Fruit fly (Drosophila melanogaster) whole organism, embryonic: ENCODE data around the gene Ube3a.

Source experiments
- Aef1 ChIP-seq: fragments of 200-800 bp; sonication (Bioruptor generic); IDR thresholded peaks from 3 replicates; pipeline ENCODE4 v1.3.6; 2022; ENCODE audit warnings: missing biosample characterization, missing genetic modification characterization
- Atf-2 ChIP-seq: fragments of 200-800 bp; sonication (Bioruptor generic); optimal IDR thresholded peaks from 2 replicates; lab custom pipeline; 2016; ENCODE audit warnings: missing biosample characterization, missing genetic modification characterization
- BEAF-32 ChIP-seq: fragments of 200-800 bp; sonication (Bioruptor generic); optimal IDR thresholded peaks from 3 replicates; lab custom pipeline; 2017; ENCODE audit warnings: missing biosample characterization, missing genetic modification characterization, mild to moderate bottlenecking, moderate library complexity, missing genetic modification reagents
- CG10462 ChIP-seq: fragments of 200-800 bp; sonication (Bioruptor generic); optimal IDR thresholded peaks from 2 replicates; lab custom pipeline; 2016; ENCODE audit warnings: missing biosample characterization, missing genetic modification characterization
- CG10654 ChIP-seq: fragments of 200-800 bp; sonication (Bioruptor generic); optimal IDR thresholded peaks from 2 replicates; lab custom pipeline; 2016; ENCODE audit warnings: missing biosample characterization, missing genetic modification characterization
- CG12236 ChIP-seq: fragments of 200-800 bp; sonication (Bioruptor generic); optimal IDR thresholded peaks from 2 replicates; lab custom pipeline; 2016; ENCODE audit warnings: missing biosample characterization, missing genetic modification characterization
- CG12769 ChIP-seq: fragments of 200-800 bp; sonication (Bioruptor generic); optimal IDR thresholded peaks from 2 replicates; lab custom pipeline; 2019; ENCODE audit warnings: missing biosample characterization, mild to moderate bottlenecking, missing genetic modification characterization, moderate library complexity
- CG13123 ChIP-seq: fragments of 200-800 bp; sonication (Bioruptor generic); optimal IDR thresholded peaks from 2 replicates; lab custom pipeline; 2016; ENCODE audit warnings: missing biosample characterization, missing genetic modification characterization
- CG13296 ChIP-seq: fragments of 200-800 bp; sonication (Bioruptor generic); optimal IDR thresholded peaks from 3 replicates; lab custom pipeline; 2018; ENCODE audit warnings: missing biosample characterization, mild to moderate bottlenecking, missing genetic modification characterization
- CG14667 ChIP-seq: fragments of 200-800 bp; sonication (Bioruptor generic); IDR thresholded peaks from 2 replicates; pipeline ENCODE4 v1.3.6; 2022; ENCODE audit warnings: missing biosample characterization, missing genetic modification characterization
- CG14710 ChIP-seq: fragments of 200-800 bp; sonication (Bioruptor generic); optimal IDR thresholded peaks from 3 replicates; lab custom pipeline; 2019; ENCODE audit warnings: missing biosample characterization, mild to moderate bottlenecking, missing genetic modification characterization, moderate library complexity
- CG15479 ChIP-seq: fragments of 200-800 bp; sonication (Bioruptor generic); optimal IDR thresholded peaks from 3 replicates; lab custom pipeline; 2019; ENCODE audit warnings: missing biosample characterization, mild to moderate bottlenecking, missing genetic modification characterization, moderate library complexity
- CG1603 ChIP-seq: fragments of 200-800 bp; sonication (Bioruptor generic); optimal IDR thresholded peaks from 2 replicates; lab custom pipeline; 2019; ENCODE audit warnings: missing biosample characterization, mild to moderate bottlenecking, missing genetic modification characterization, moderate library complexity
- CG2129 ChIP-seq: fragments of 200-800 bp; sonication (Bioruptor generic); IDR thresholded peaks from 2 replicates; pipeline ENCODE4 v1.3.6; 2022; ENCODE audit warnings: missing biosample characterization, missing genetic modification characterization; ENCODE audit not compliant: partially characterized antibody
- CG2202 ChIP-seq: fragments of 200-800 bp; sonication (Bioruptor generic); optimal IDR thresholded peaks from 2 replicates; lab custom pipeline; 2018; ENCODE audit warnings: missing biosample characterization, mild to moderate bottlenecking, missing genetic modification characterization
- CG2712 ChIP-seq: fragments of 200-800 bp; optimal IDR thresholded peaks from 3 replicates; lab custom pipeline; 2019; ENCODE audit warnings: missing biosample characterization, mild to moderate bottlenecking, missing genetic modification characterization, moderate library complexity
- CG2875 ChIP-seq: fragments of 200-800 bp; sonication (Bioruptor generic); optimal IDR thresholded peaks from 2 replicates; lab custom pipeline; 2017; ENCODE audit warnings: missing biosample characterization, mild to moderate bottlenecking, missing genetic modification characterization, missing genetic modification reagents
- CG31365 ChIP-seq: fragments of 200-800 bp; sonication (Bioruptor generic); optimal IDR thresholded peaks from 2 replicates; lab custom pipeline; 2018; ENCODE audit warnings: missing biosample characterization, mild to moderate bottlenecking, missing genetic modification characterization
- CG4282 ChIP-seq: fragments of 200-800 bp; sonication (Bioruptor generic); optimal IDR thresholded peaks from 2 replicates; lab custom pipeline; 2016; ENCODE audit warnings: missing biosample characterization, missing genetic modification characterization
- CG4328 ChIP-seq: fragments of 200-800 bp; sonication (Bioruptor generic); optimal IDR thresholded peaks from 3 replicates; lab custom pipeline; 2017; ENCODE audit warnings: missing biosample characterization, missing genetic modification reagents, missing genetic modification characterization
- CG6175 ChIP-seq: fragments of 200-800 bp; sonication (Bioruptor generic); IDR thresholded peaks from 3 replicates; pipeline ENCODE4 v1.3.6; 2022; ENCODE audit warnings: missing biosample characterization, missing genetic modification characterization
- CG6254 ChIP-seq: fragments of 200-800 bp; sonication (Bioruptor generic); optimal IDR thresholded peaks from 3 replicates; lab custom pipeline; 2017; ENCODE audit warnings: mild to moderate bottlenecking, missing biosample characterization, missing genetic modification reagents, missing genetic modification characterization
- CG6813 ChIP-seq: fragments of 200-800 bp; sonication (Bioruptor generic); optimal IDR thresholded peaks from 2 replicates; lab custom pipeline; 2017; ENCODE audit warnings: missing biosample characterization, missing genetic modification characterization, mild to moderate bottlenecking, moderate library complexity, missing genetic modification reagents
- CG7556 ChIP-seq: fragments of 200-800 bp; sonication (Bioruptor generic); optimal IDR thresholded peaks from 2 replicates; lab custom pipeline; 2017; ENCODE audit warnings: missing biosample characterization, mild to moderate bottlenecking, missing genetic modification characterization
- CG8388 ChIP-seq: fragments of 200-800 bp; sonication (Bioruptor generic); optimal IDR thresholded peaks from 2 replicates; lab custom pipeline; 2019; ENCODE audit warnings: missing biosample characterization, mild to moderate bottlenecking, missing genetic modification characterization, moderate library complexity
- CG8944 ChIP-seq: fragments of 200-800 bp; sonication (Bioruptor generic); optimal IDR thresholded peaks from 3 replicates; lab custom pipeline; 2016; ENCODE audit warnings: missing biosample characterization, missing genetic modification characterization
- CG9437 ChIP-seq: fragments of 200-800 bp; sonication (Bioruptor generic); optimal IDR thresholded peaks from 2 replicates; lab custom pipeline; 2018; ENCODE audit warnings: missing biosample characterization, mild to moderate bottlenecking, missing genetic modification characterization
- CG9876 ChIP-seq: fragments of 200-800 bp; sonication (Bioruptor generic); optimal IDR thresholded peaks from 2 replicates; lab custom pipeline; 2016; ENCODE audit warnings: missing biosample characterization, missing genetic modification characterization
- D ChIP-seq, 2 experiments: fragments of 200-800 bp in 1 of 2; fragments of >200 bp in 1 of 2; sonication (Bioruptor generic) in 1 of 2; optimal IDR thresholded peaks; 2 replicates in 1 of 2; 3 replicates in 1 of 2; lab custom pipeline; 2017; ENCODE audit warnings: mild to moderate bottlenecking in 1 of 2, missing biosample characterization in 1 of 2, missing genetic modification characterization in 1 of 2, missing genetic modification reagents in 1 of 2
- E2f2 ChIP-seq: fragments of 200-800 bp; sonication (Bioruptor generic); IDR thresholded peaks from 2 replicates; pipeline ENCODE4 v1.3.6; 2022; ENCODE audit warnings: missing biosample characterization, missing genetic modification characterization
- Fer1 ChIP-seq: fragments of 200-800 bp; sonication (Bioruptor generic); optimal IDR thresholded peaks from 2 replicates; lab custom pipeline; 2017; ENCODE audit warnings: missing biosample characterization, mild to moderate bottlenecking, missing genetic modification characterization
- HLH54F ChIP-seq: fragments of 200-800 bp; sonication (Bioruptor generic); optimal IDR thresholded peaks from 3 replicates; lab custom pipeline; 2016; ENCODE audit warnings: missing biosample characterization, missing genetic modification characterization
- Hmx ChIP-seq: fragments of 200-800 bp; sonication (Bioruptor generic); optimal IDR thresholded peaks from 2 replicates; lab custom pipeline; 2016; ENCODE audit warnings: missing biosample characterization, missing genetic modification characterization
- NC2α ChIP-seq: fragments of 200-800 bp; sonication (Bioruptor generic); optimal IDR thresholded peaks from 2 replicates; lab custom pipeline; 2016; ENCODE audit warnings: missing biosample characterization, missing genetic modification characterization
- NC2β ChIP-seq: fragments of 200-800 bp; sonication (Bioruptor generic); optimal IDR thresholded peaks from 2 replicates; lab custom pipeline; 2016; ENCODE audit warnings: missing biosample characterization, missing genetic modification characterization
- PHDP ChIP-seq: fragments of 200-800 bp; sonication (Bioruptor generic); optimal IDR thresholded peaks from 3 replicates; lab custom pipeline; 2018; ENCODE audit warnings: missing biosample characterization, mild to moderate bottlenecking, missing genetic modification characterization, moderate library complexity
- Poxn ChIP-seq: fragments of 200-800 bp; sonication (Bioruptor generic); IDR thresholded peaks from 2 replicates; pipeline ENCODE4 v1.3.6; 2022; ENCODE audit warnings: missing biosample characterization, missing genetic modification characterization
- Sin3A ChIP-seq: fragments of >200 bp; optimal IDR thresholded peaks from 2 replicates; lab custom pipeline; 2018
- TFAM ChIP-seq: fragments of 200-800 bp; sonication (Bioruptor generic); optimal IDR thresholded peaks from 2 replicates; lab custom pipeline; 2017; ENCODE audit warnings: missing biosample characterization, missing genetic modification characterization, inconsistent platforms
- Xbp1 ChIP-seq: fragments of 200-800 bp; sonication (Bioruptor generic); optimal IDR thresholded peaks from 3 replicates; lab custom pipeline; 2016; ENCODE audit warnings: missing biosample characterization, mild to moderate bottlenecking, missing genetic modification characterization
- al ChIP-seq: fragments of 200-800 bp; sonication (Bioruptor generic); IDR thresholded peaks from 2 replicates; pipeline ENCODE4 v1.3.6; 2022; ENCODE audit warnings: missing biosample characterization, missing genetic modification characterization
- chinmo ChIP-seq: fragments of 200-800 bp; sonication (Bioruptor generic); IDR thresholded peaks from 4 replicates; pipeline ENCODE4 v1.3.6; 2022; ENCODE audit warnings: missing biosample characterization, missing genetic modification characterization; ENCODE audit not compliant: partially characterized antibody
- dmrt11E ChIP-seq: fragments of 200-800 bp; sonication (Bioruptor generic); optimal IDR thresholded peaks from 3 replicates; lab custom pipeline; 2018; ENCODE audit warnings: missing biosample characterization, mild to moderate bottlenecking, missing genetic modification characterization, moderate library complexity
- emc ChIP-seq: fragments of 200-800 bp; sonication (Bioruptor generic); optimal IDR thresholded peaks from 2 replicates; lab custom pipeline; 2016; ENCODE audit warnings: missing biosample characterization, missing genetic modification characterization
- eyg ChIP-seq: fragments of 200-800 bp; sonication (Bioruptor generic); optimal IDR thresholded peaks from 3 replicates; lab custom pipeline; 2016; ENCODE audit warnings: missing biosample characterization, missing genetic modification characterization
- hth ChIP-seq: fragments of >200 bp; optimal IDR thresholded peaks from 2 replicates; lab custom pipeline; 2017; ENCODE audit warnings: inconsistent platforms
- psq ChIP-seq: fragments of 200-800 bp; sonication (Bioruptor generic); optimal IDR thresholded peaks from 2 replicates; lab custom pipeline; 2017; ENCODE audit warnings: missing biosample characterization, missing genetic modification characterization
- row ChIP-seq: fragments of 200-800 bp; sonication (Bioruptor generic); IDR thresholded peaks from 3 replicates; pipeline ENCODE4 v1.3.6; 2022; ENCODE audit warnings: missing biosample characterization, missing genetic modification characterization
- salm ChIP-seq: fragments of 200-800 bp; sonication (Bioruptor generic); optimal IDR thresholded peaks from 2 replicates; lab custom pipeline; 2018; ENCODE audit warnings: missing biosample characterization, mild to moderate bottlenecking, missing genetic modification characterization
- toy ChIP-seq: fragments of 200-800 bp; sonication (Bioruptor generic); IDR thresholded peaks from 2 replicates; pipeline ENCODE4 v1.3.6; 2022; ENCODE audit warnings: missing biosample characterization, missing genetic modification characterization
- vnd ChIP-seq: fragments of 200-800 bp; sonication (Bioruptor generic); IDR thresholded peaks from 3 replicates; pipeline ENCODE4 v1.3.6; 2022; ENCODE audit warnings: missing biosample characterization, missing genetic modification characterization; ENCODE audit not compliant: partially characterized antibody

The Ube3a gene

DNA sequence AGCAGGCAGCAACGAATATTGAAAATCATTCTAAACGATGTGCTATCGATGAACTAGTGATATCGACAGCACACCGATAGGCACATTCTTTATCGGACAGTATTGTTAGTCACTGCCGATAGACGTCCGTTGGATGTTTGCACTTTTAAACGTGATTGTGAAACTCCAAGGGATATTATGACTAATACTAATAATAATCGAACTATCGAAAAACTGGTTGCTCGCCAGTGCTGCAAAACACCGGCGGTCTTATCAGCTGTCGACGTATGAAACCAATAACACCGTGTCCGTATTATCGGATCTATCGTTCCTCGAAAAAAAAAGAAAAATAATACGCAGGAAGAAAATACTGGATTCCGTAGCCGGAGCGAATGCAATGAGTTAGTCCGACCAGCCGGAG lies at the start of gene Ube3a, which contains the start of gene CG7600 (continued):
- TF ChIP-seq CG15479 (GFP tag; lab: Kevin White, UChicago) (no peak), CG31365 (no peak), CG4328 (GFP tag; lab: Kevin White, UChicago) (no peak), Sin3A (peak; percentile 71), CG2129 (GFP tag; lab: Robert Waterston, UW) (peak; percentile 93), E2f2 (GFP tag; lab: Robert Waterston, UW) (peak; percentile 67), CG12769 (tag; lab: Kevin White, UChicago) (peak; percentile 74), CG4282 (peak; percentile 23), BEAF-32 (peak; percentile 94), CG6254 (GFP tag; lab: Kevin White, UChicago) (peak; percentile 31), al (GFP tag; lab: Robert Waterston, UW) (no peak), HLH54F (GFP tag; lab: Kevin White, UChicago) (peak; percentile 24), CG13296 (GFP tag; lab: Kevin White, UChicago) (peak; percentile 27), CG14710 (tag; lab: Kevin White, UChicago) (peak; percentile 72), NC2β (GFP tag; lab: Kevin White, UChicago) (peak; percentile 65), vnd (GFP tag; lab: Robert Waterston, UW) (peak; percentile 100), CG6813 (no peak), toy (no peak), TFAM (GFP tag; lab: Kevin White, UChicago) (no peak), hth (no peak), CG9437 (GFP tag; lab: Kevin White, UChicago) (peak; percentile 68), CG2712 (peak; percentile 66), salm (tag; lab: Kevin White, UChicago) (peak; percentile 28), emc (GFP tag; lab: Kevin White, UChicago) (no peak), PHDP (tag; lab: Kevin White, UChicago) (peak; percentile 48), D (optimal IDR thresholded peaks at IDR 0.05; lab: Kevin White, UChicago) (no peak), D (GFP tag; optimal IDR thresholded peaks at IDR 0.05; lab: Kevin White, UChicago) (no peak), CG7556 (peak; percentile 25), CG6175 (GFP tag; lab: Robert Waterston, UW) (no peak), Aef1 (GFP tag; lab: Robert Waterston, UW) (no peak), row (peak; percentile 26; the same call in 2 of the 3 replicates), CG14667 (no peak), CG8944 (no peak), psq (no peak), CG2202 (tag; lab: Kevin White, UChicago) (peak; percentile 34), Hmx (no peak), eyg (GFP tag; lab: Kevin White, UChicago) (peak; percentile 67), CG9876 (GFP tag; lab: Kevin White, UChicago) (no peak), CG2875 (GFP tag; lab: Kevin White, UChicago) (no peak), NC2α (GFP tag; lab: Kevin White, UChicago) (no peak), chinmo (GFP tag; lab: Robert Waterston, UW) (peak; percentile 100), Poxn (GFP tag; lab: Robert Waterston, UW) (no peak), Xbp1 (peak; percentile 47), CG12236 (GFP tag; lab: Kevin White, UChicago) (no peak), CG1603 (tag; lab: Kevin White, UChicago) (peak; percentile 84), CG10462 (GFP tag; lab: Kevin White, UChicago) (no peak), CG8388 (GFP tag; lab: Kevin White, UChicago) (no peak), Fer1 (GFP tag; lab: Kevin White, UChicago) (peak; percentile 69), Atf-2 (GFP tag; lab: Kevin White, UChicago) (peak; percentile 19), CG13123 (no peak), dmrt11E (peak; percentile 11), CG10654 (GFP tag; lab: Kevin White, UChicago) (no peak)
